Fruit fly (Drosophila melanogaster): ENCODE measurements around the gene CG10907.

CG10907 gene

DNA sequence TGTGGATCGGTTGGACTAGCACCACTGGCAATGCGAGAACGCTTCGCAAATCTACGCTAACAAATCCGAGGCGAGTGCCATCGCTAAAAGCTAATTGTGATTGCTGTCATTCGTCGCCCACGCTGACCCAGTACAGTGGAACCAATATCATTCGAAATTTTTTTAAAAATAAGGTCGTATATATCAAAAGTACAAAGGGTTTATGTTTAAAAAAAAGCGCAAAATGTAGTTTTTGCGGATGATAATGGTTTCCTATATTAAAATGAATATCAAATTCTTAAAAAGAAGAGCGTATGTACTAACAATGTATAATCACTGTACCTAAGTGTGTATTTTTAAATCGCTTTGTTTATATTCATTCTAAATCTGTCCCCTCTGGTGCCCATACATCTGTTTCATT, 8.0 kb upstream of the CG10907 start (continued):
- TF ChIP-seq CG31627 (GFP tag; optimal IDR thresholded peaks at IDR 0.05) (no peak), CG11902 (GFP tag; optimal IDR thresholded peaks at IDR 0.05) (no peak), Met (GFP tag; optimal IDR thresholded peaks at IDR 0.05) (no peak), achi (GFP tag; optimal IDR thresholded peaks at IDR 0.05) (peak; percentile 10), vri (GFP tag; optimal IDR thresholded peaks at IDR 0.05) (no peak), CG10669 (GFP tag; optimal IDR thresholded peaks at IDR 0.05) (no peak), CG11762 (GFP tag; optimal IDR thresholded peaks at IDR 0.05; ENCODE audit: insufficient read depth) (no peak), CG32006 (GFP tag; optimal IDR thresholded peaks at IDR 0.05) (no peak), CG6792 (GFP tag; optimal IDR thresholded peaks at IDR 0.05) (no peak), CG16779 (tag; optimal IDR thresholded peaks at IDR 0.05) (no peak), Smox (GFP tag; optimal IDR thresholded peaks at IDR 0.05) (no peak), Gug (GFP tag; IDR thresholded peaks at IDR 0.05) (peak; percentile 50), CG34406 (GFP tag; optimal IDR thresholded peaks at IDR 0.05) (no peak), Hr38 (GFP tag; optimal IDR thresholded peaks at IDR 0.05) (no peak), svp (GFP tag) (peak; percentile 45), dac (GFP tag; optimal IDR thresholded peaks at IDR 0.05) (no peak), cyc (GFP tag; optimal IDR thresholded peaks at IDR 0.05) (no peak), CG15336 (GFP tag; IDR thresholded peaks at IDR 0.05) (peak; percentile 80), OdsH (GFP tag; optimal IDR thresholded peaks at IDR 0.05) (no peak), net (GFP tag; optimal IDR thresholded peaks at IDR 0.05) (peak; percentile 29), CG6163 (GFP tag; IDR thresholded peaks at IDR 0.05) (peak; percentile 74), Sox15 (GFP tag; optimal IDR thresholded peaks at IDR 0.05) (no peak), CG8119 (GFP tag; IDR thresholded peaks at IDR 0.05) (peak; percentile 44; the same call in 1 of the 3 replicates), Ets96B (tag; optimal IDR thresholded peaks at IDR 0.05) (no peak), CG3919 (GFP tag; optimal IDR thresholded peaks at IDR 0.05) (no peak), CG1621 (tag; optimal IDR thresholded peaks at IDR 0.05) (no peak)

DNA sequence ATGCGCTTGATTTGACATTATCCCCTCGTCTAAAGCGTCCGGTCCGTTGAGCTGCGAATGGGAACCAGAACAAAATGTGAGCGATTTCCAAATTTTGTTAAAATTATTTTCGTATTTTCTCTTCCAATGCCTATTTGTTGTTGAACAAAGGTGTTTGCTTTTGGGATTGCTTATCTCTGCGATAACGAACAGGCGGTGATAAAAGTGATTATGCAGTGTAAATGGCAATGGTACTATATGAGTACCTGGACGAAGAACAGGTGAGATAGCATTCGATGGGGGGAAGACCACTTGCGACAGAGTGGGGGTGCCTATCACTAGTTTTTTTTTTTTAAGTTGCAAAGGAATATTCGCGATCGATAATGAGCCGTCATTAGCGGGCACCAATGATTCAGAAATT, 5.1 kb upstream of the CG10907 start:
- TF ChIP-seq Sox14 (GFP tag; optimal IDR thresholded peaks at IDR 0.05) (peak; percentile 4), CG6163 (GFP tag; IDR thresholded peaks at IDR 0.05) (0 out of 3 replicates have a peak, but pooled peaks have one; percentile 12), CG34406 (GFP tag; optimal IDR thresholded peaks at IDR 0.05) (no peak), esn (GFP tag; optimal IDR thresholded peaks at IDR 0.05) (peak; percentile 38), vri (GFP tag; optimal IDR thresholded peaks at IDR 0.05) (peak; percentile 81), achi (GFP tag; optimal IDR thresholded peaks at IDR 0.05) (no peak), CG6792 (GFP tag; optimal IDR thresholded peaks at IDR 0.05) (peak; percentile 25), Eip78C (GFP tag) (no peak), Eip93F (GFP tag; optimal IDR thresholded peaks at IDR 0.05) (peak; percentile 52), CG3919 (GFP tag; optimal IDR thresholded peaks at IDR 0.05) (no peak), CG10631 (GFP tag; optimal IDR thresholded peaks at IDR 0.05) (peak; percentile 1)

DNA sequence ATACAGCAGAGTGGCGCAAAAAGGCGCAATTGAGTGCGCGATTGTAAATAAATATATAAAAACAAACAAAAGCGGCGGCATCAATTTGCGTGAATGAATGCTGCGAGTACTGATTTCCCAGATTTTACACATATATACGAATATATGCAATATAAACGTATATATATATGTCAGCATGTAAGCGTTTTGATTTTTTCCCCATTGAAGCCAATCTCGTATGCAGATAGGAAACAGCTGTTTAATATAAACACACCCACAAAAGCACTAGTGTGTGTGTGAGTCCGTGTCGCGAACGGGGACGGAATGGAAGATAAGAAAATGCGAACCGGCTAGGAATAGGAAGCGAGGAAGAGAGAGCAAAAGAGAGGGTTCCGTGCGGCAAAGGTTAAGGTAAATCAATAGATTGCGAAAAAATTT, 4.4 kb upstream of the CG10907 start:
- TF ChIP-seq dsx (GFP tag; optimal IDR thresholded peaks at IDR 0.05; ENCODE audit: poor library complexity, severe bottlenecking) = no peak
- no peak for TF ChIP-seq Hr4 (GFP tag; optimal IDR thresholded peaks at IDR 0.05)
- TF ChIP-seq spab (GFP tag; optimal IDR thresholded peaks at IDR 0.05) = no peak
- TF ChIP-seq CG16779 (tag; optimal IDR thresholded peaks at IDR 0.05) = peak; percentile 48
- TF ChIP-seq CG8119 (GFP tag; IDR thresholded peaks at IDR 0.05) = peak; percentile 26; the same call in 2 of the 3 replicates
- TF ChIP-seq Eip93F (GFP tag; optimal IDR thresholded peaks at IDR 0.05) = peak; percentile 8
- peak; percentile 65 for TF ChIP-seq fkh (GFP tag; optimal IDR thresholded peaks at IDR 0.05)

DNA sequence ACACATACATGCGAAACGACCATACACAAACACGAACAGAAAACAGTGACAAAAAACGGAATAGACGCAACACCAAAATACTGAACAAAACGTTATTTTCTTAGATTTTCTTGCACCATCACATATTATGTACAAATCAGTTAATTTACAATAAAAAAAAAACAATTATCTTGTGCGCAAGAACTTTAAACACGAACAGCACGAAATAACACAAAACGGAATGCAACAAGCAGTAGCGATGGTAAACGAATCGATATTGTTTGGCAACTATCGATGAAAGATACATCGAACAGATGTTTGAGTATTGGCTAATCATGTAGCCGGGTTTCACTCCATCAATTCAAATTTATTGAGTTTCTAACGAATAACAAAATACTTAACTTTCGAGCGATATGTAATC, 3.5 kb upstream of the CG10907 start, which contains the start of gene Pi3K68D:
Gene Pi3K68D, minus strand, starts transcription at position 241 of the 400 bp plus-strand sequence.
- TF ChIP-seq CG6163 (GFP tag; IDR thresholded peaks at IDR 0.05) (no peak), CG9139 (GFP tag; optimal IDR thresholded peaks at IDR 0.05) (no peak), spab (GFP tag; optimal IDR thresholded peaks at IDR 0.05) (no peak), Sox14 (GFP tag; optimal IDR thresholded peaks at IDR 0.05) (peak; percentile 20), fkh (GFP tag; optimal IDR thresholded peaks at IDR 0.05) (no peak)
